Fruit fly (Drosophila melanogaster): ENCODE data around the gene CG2656.

Gene CG2656

dm6 chr3R:7150544-7151406, 6.3 kb downstream of the CG2656 start, which contains the start of the genes gfzf and Sas-4 (continued):
- TF ChIP-seq Abd-B (GFP tag; optimal IDR thresholded peaks at IDR 0.05) (peak; percentile 59), nau (GFP tag; optimal IDR thresholded peaks at IDR 0.05) (no peak), Ptx1 (GFP tag; IDR thresholded peaks at IDR 0.05) (peak; percentile 73), CG10267 (tag; optimal IDR thresholded peaks at IDR 0.05) (peak; percentile 92), CG14710 (tag; optimal IDR thresholded peaks at IDR 0.05) (peak; percentile 78), Gug (GFP tag; IDR thresholded peaks at IDR 0.05) (peak; percentile 47; the same call in 2 of the 4 replicates), CG17361 (GFP tag; IDR thresholded peaks at IDR 0.05) (peak; percentile 82), CG9437 (GFP tag; optimal IDR thresholded peaks at IDR 0.05) (peak; percentile 60), inv (GFP tag; IDR thresholded peaks at IDR 0.05; ENCODE audit: partially characterized antibody) (no peak), Asciz (GFP tag; optimal IDR thresholded peaks at IDR 0.05) (no peak), Tbp (GFP tag; optimal IDR thresholded peaks at IDR 0.05) (no peak), Hmx (GFP tag; optimal IDR thresholded peaks at IDR 0.05) (no peak), zf30C (GFP tag; optimal IDR thresholded peaks at IDR 0.05) (no peak), psq (GFP tag; optimal IDR thresholded peaks at IDR 0.05) (no peak), Adf1 (GFP tag; IDR thresholded peaks at IDR 0.05) (peak; percentile 18; the same call in 1 of the 2 replicates), NK7.1 (GFP tag; optimal IDR thresholded peaks at IDR 0.05) (no peak), Fer2 (tag; optimal IDR thresholded peaks at IDR 0.05) (peak; percentile 8), CG30020 (tag; optimal IDR thresholded peaks at IDR 0.05) (peak; percentile 34), Optix (GFP tag; IDR thresholded peaks at IDR 0.05) (peak; percentile 44; the same call in 1 of the 3 replicates), fd64A (GFP tag; optimal IDR thresholded peaks at IDR 0.05) (no peak), Rx (GFP tag; IDR thresholded peaks at IDR 0.05) (peak; percentile 44; the same call in 1 of the 2 replicates), Hey (tag; optimal IDR thresholded peaks at IDR 0.05) (no peak), shn (GFP tag; optimal IDR thresholded peaks at IDR 0.05) (no peak), lov (optimal IDR thresholded peaks at IDR 0.05) (no peak), lov (GFP tag; IDR thresholded peaks at IDR 0.05) (no peak), ranshi (GFP tag; IDR thresholded peaks at IDR 0.05) (no peak; the same call in 1 of the 2 replicates), sqz (GFP tag; optimal IDR thresholded peaks at IDR 0.05) (no peak), pros (GFP tag; optimal IDR thresholded peaks at IDR 0.05) (no peak), CG8359 (GFP tag; optimal IDR thresholded peaks at IDR 0.05; ENCODE audit: borderline replicate concordance) (no peak), Poxn (GFP tag; IDR thresholded peaks at IDR 0.05) (0 out of 2 replicates have a peak, but pooled peaks have one; percentile 18), CG15601 (tag; optimal IDR thresholded peaks at IDR 0.05) (peak; percentile 38), CG1602 (GFP tag; optimal IDR thresholded peaks at IDR 0.05) (peak; percentile 57), CG10654 (GFP tag; optimal IDR thresholded peaks at IDR 0.05) (peak; percentile 54), CG9215 (GFP tag; IDR thresholded peaks at IDR 0.05) (peak; percentile 81), CG18764 (GFP tag; optimal IDR thresholded peaks at IDR 0.05) (peak; percentile 43), CG13123 (GFP tag; optimal IDR thresholded peaks at IDR 0.05) (peak; percentile 29), CG6654 (GFP tag; optimal IDR thresholded peaks at IDR 0.05) (peak; percentile 47), rib (GFP tag; IDR thresholded peaks at IDR 0.05) (no peak), CG12071 (GFP tag; optimal IDR thresholded peaks at IDR 0.05) (no peak), CG7271 (tag; optimal IDR thresholded peaks at IDR 0.05) (no peak), Spps (tag; optimal IDR thresholded peaks at IDR 0.05) (no peak), gcm2 (GFP tag; optimal IDR thresholded peaks at IDR 0.05) (no peak), HLHmδ (GFP tag; optimal IDR thresholded peaks at IDR 0.05) (no peak), CG2116 (GFP tag; optimal IDR thresholded peaks at IDR 0.05) (peak; percentile 75), Chrac-16 (GFP tag; optimal IDR thresholded peaks at IDR 0.05) (peak; percentile 69), Ets65A (GFP tag) (peak; percentile 95), Opbp (GFP tag; IDR thresholded peaks at IDR 0.05; ENCODE audit: partially characterized antibody) (0 out of 3 replicates have a peak, but pooled peaks have one; percentile 13), zfh1 (GFP tag; IDR thresholded peaks at IDR 0.05) (peak; percentile 70; the same call in 2 of the 3 replicates), CG5245 (GFP tag; optimal IDR thresholded peaks at IDR 0.05) (peak; percentile 25)
